Fruit fly (Drosophila melanogaster) whole organism, embryonic: Measurements from ENCODE around the gene CG34293.

Experiments used
- ATbp ChIP-seq: fragments of 200-800 bp; sonication (Bioruptor generic); optimal IDR thresholded peaks from 2 replicates; lab custom pipeline; 2017; ENCODE audit warnings: missing biosample characterization, mild to moderate bottlenecking, missing genetic modification characterization, missing genetic modification reagents
- Asciz ChIP-seq: fragments of 200-800 bp; sonication (Bioruptor generic); optimal IDR thresholded peaks from 2 replicates; lab custom pipeline; 2017; ENCODE audit warnings: missing biosample characterization, mild to moderate bottlenecking, missing genetic modification characterization, missing genetic modification reagents
- CG1024 ChIP-seq: fragments of 200-800 bp; sonication (Bioruptor generic); IDR thresholded peaks from 2 replicates; pipeline ENCODE4 v1.3.6; 2022; ENCODE audit warnings: missing biosample characterization, missing genetic modification characterization
- CG10543 ChIP-seq: fragments of 200-800 bp; sonication (Bioruptor generic); optimal IDR thresholded peaks from 3 replicates; lab custom pipeline; 2017; ENCODE audit warnings: missing biosample characterization, mild to moderate bottlenecking, missing genetic modification characterization, moderate library complexity
- CG10565 ChIP-seq: fragments of 200-800 bp; sonication (Bioruptor generic); optimal IDR thresholded peaks from 3 replicates; lab custom pipeline; 2016; ENCODE audit warnings: missing biosample characterization, mild to moderate bottlenecking, missing genetic modification characterization
- CG11085 ChIP-seq: fragments of 200-800 bp; sonication (Bioruptor generic); IDR thresholded peaks from 2 replicates; pipeline ENCODE4 v1.3.6; 2022; ENCODE audit warnings: missing biosample characterization, missing genetic modification characterization
- CG11696 ChIP-seq: fragments of 200-800 bp; sonication (Bioruptor generic); IDR thresholded peaks from 2 replicates; pipeline ENCODE4 v1.3.6; 2022; ENCODE audit warnings: missing biosample characterization, missing genetic modification characterization
- CG12744 ChIP-seq: fragments of 200-800 bp; sonication (Bioruptor generic); optimal IDR thresholded peaks from 2 replicates; lab custom pipeline; 2016; ENCODE audit warnings: missing biosample characterization, missing genetic modification characterization
- CG12942 ChIP-seq: fragments of 200-800 bp; sonication (Bioruptor generic); optimal IDR thresholded peaks from 3 replicates; lab custom pipeline; 2016; ENCODE audit warnings: missing biosample characterization, missing genetic modification characterization
- CG13296 ChIP-seq: fragments of 200-800 bp; sonication (Bioruptor generic); optimal IDR thresholded peaks from 3 replicates; lab custom pipeline; 2018; ENCODE audit warnings: missing biosample characterization, mild to moderate bottlenecking, missing genetic modification characterization
- CG13424 ChIP-seq: fragments of 200-800 bp; sonication (Bioruptor generic); optimal IDR thresholded peaks from 2 replicates; lab custom pipeline; 2019; ENCODE audit warnings: missing biosample characterization, mild to moderate bottlenecking, missing genetic modification characterization, moderate library complexity
- CG13775 ChIP-seq: fragments of 200-800 bp; sonication (Bioruptor generic); optimal IDR thresholded peaks from 3 replicates; lab custom pipeline; 2017; ENCODE audit warnings: missing biosample characterization, mild to moderate bottlenecking, missing genetic modification characterization
- CG14441 ChIP-seq: fragments of 200-800 bp; sonication (Bioruptor generic); IDR thresholded peaks from 2 replicates; pipeline ENCODE4 v1.3.6; 2022; ENCODE audit warnings: missing biosample characterization, missing genetic modification characterization
- CG14965 ChIP-seq: fragments of 200-800 bp; sonication (Bioruptor generic); optimal IDR thresholded peaks from 2 replicates; lab custom pipeline; 2016; ENCODE audit warnings: missing biosample characterization, missing genetic modification characterization, borderline replicate concordance
- CG15696 ChIP-seq: fragments of 200-800 bp; sonication (Bioruptor generic); optimal IDR thresholded peaks from 2 replicates; lab custom pipeline; 2019; ENCODE audit warnings: missing biosample characterization, mild to moderate bottlenecking, missing genetic modification characterization, moderate library complexity
- CG1603 ChIP-seq: fragments of 200-800 bp; sonication (Bioruptor generic); optimal IDR thresholded peaks from 2 replicates; lab custom pipeline; 2019; ENCODE audit warnings: missing biosample characterization, mild to moderate bottlenecking, missing genetic modification characterization, moderate library complexity
- CG17328 ChIP-seq: fragments of 200-800 bp; sonication (Bioruptor generic); IDR thresholded peaks from 2 replicates; pipeline ENCODE4 v1.3.6; 2022; ENCODE audit warnings: missing biosample characterization, missing genetic modification characterization
- CG17385 ChIP-seq: fragments of 200-800 bp; sonication (Bioruptor generic); optimal IDR thresholded peaks from 3 replicates; lab custom pipeline; 2018; ENCODE audit warnings: missing biosample characterization, mild to moderate bottlenecking, missing genetic modification characterization
- CG2678 ChIP-seq: fragments of 200-800 bp; sonication (Bioruptor generic); optimal IDR thresholded peaks from 3 replicates; lab custom pipeline; 2019; ENCODE audit warnings: missing biosample characterization, mild to moderate bottlenecking, missing genetic modification characterization, moderate library complexity
- CG33213 ChIP-seq: fragments of 200-800 bp; sonication (Bioruptor generic); optimal IDR thresholded peaks from 3 replicates; lab custom pipeline; 2016; ENCODE audit warnings: missing biosample characterization, missing genetic modification characterization
- CG3407 ChIP-seq: fragments of 200-800 bp; sonication (Bioruptor generic); optimal IDR thresholded peaks from 2 replicates; lab custom pipeline; 2018; ENCODE audit warnings: missing biosample characterization, mild to moderate bottlenecking, missing genetic modification characterization
- CG3838 ChIP-seq: fragments of 200-800 bp; sonication (Bioruptor generic); optimal IDR thresholded peaks from 3 replicates; lab custom pipeline; 2016; ENCODE audit warnings: missing biosample characterization, missing genetic modification characterization
- CG6272 ChIP-seq: fragments of 200-800 bp; sonication (Bioruptor generic); IDR thresholded peaks from 2 replicates; pipeline ENCODE4 v1.3.6; 2022; ENCODE audit warnings: missing biosample characterization, missing genetic modification characterization
- Dref ChIP-seq: fragments of 200-800 bp; sonication (Bioruptor generic); IDR thresholded peaks from 2 replicates; pipeline ENCODE4 v1.3.6; 2022; ENCODE audit warnings: missing biosample characterization, missing genetic modification characterization
- Kr ChIP-seq: fragments of 200-800 bp; sonication (Bioruptor generic); optimal IDR thresholded peaks from 2 replicates; lab custom pipeline; 2017; ENCODE audit warnings: missing biosample characterization, mild to moderate bottlenecking, missing genetic modification characterization
- Med ChIP-seq: fragments of 200-800 bp; sonication (Bioruptor generic); peaks from one replicate; lab custom pipeline; 2016; ENCODE audit warnings: missing biosample characterization, missing genetic modification characterization, mild to moderate bottlenecking, inconsistent platforms, moderate library complexity
- Oli ChIP-seq: fragments of 200-800 bp; sonication (Bioruptor generic); optimal IDR thresholded peaks from 2 replicates; lab custom pipeline; 2018; ENCODE audit warnings: missing biosample characterization, mild to moderate bottlenecking, missing genetic modification characterization, moderate library complexity
- ash1 ChIP-seq: fragments of 200-800 bp; sonication (Bioruptor generic); optimal IDR thresholded peaks from 2 replicates; lab custom pipeline; 2018; ENCODE audit warnings: missing biosample characterization, mild to moderate bottlenecking, missing genetic modification characterization
- bsh ChIP-seq, 2 experiments: fragments of 200-800 bp; sonication (Bioruptor generic); optimal IDR thresholded peaks; 2 replicates each; lab custom pipeline; 2017 to 2018; ENCODE audit warnings: mild to moderate bottlenecking in 2 of 2, missing biosample characterization in 2 of 2, missing genetic modification characterization in 2 of 2, moderate library complexity in 1 of 2
- chn ChIP-seq: fragments of 200-800 bp; sonication (Bioruptor generic); optimal IDR thresholded peaks from 2 replicates; lab custom pipeline; 2016; ENCODE audit warnings: missing biosample characterization, missing genetic modification characterization
- ci ChIP-seq: fragments of 200-800 bp; sonication (Bioruptor generic); IDR thresholded peaks from 3 replicates; pipeline ENCODE4 v1.3.6; 2022; ENCODE audit warnings: missing biosample characterization, missing genetic modification characterization
- emc ChIP-seq: fragments of 200-800 bp; sonication (Bioruptor generic); optimal IDR thresholded peaks from 2 replicates; lab custom pipeline; 2016; ENCODE audit warnings: missing biosample characterization, missing genetic modification characterization
- fd96Cb ChIP-seq: fragments of 200-800 bp; sonication (Bioruptor generic); optimal IDR thresholded peaks from 2 replicates; lab custom pipeline; 2018; ENCODE audit warnings: missing biosample characterization, mild to moderate bottlenecking, missing genetic modification characterization, moderate library complexity
- kni ChIP-seq: fragments of 200-800 bp; sonication (Bioruptor generic); optimal IDR thresholded peaks from 3 replicates; lab custom pipeline; 2017; ENCODE audit warnings: mild to moderate bottlenecking, missing biosample characterization, missing genetic modification reagents, missing genetic modification characterization
- ro ChIP-seq: fragments of 200-800 bp; sonication (Bioruptor generic); IDR thresholded peaks from 2 replicates; pipeline ENCODE4 v1.3.6; 2022; ENCODE audit warnings: missing biosample characterization, missing genetic modification characterization
- sens ChIP-seq: fragments of 200-800 bp; sonication (Bioruptor generic); peaks from one replicate; lab custom pipeline; 2016; ENCODE audit warnings: missing biosample characterization, missing genetic modification characterization
- shn ChIP-seq: fragments of 200-800 bp; sonication (Bioruptor generic); optimal IDR thresholded peaks from 3 replicates; lab custom pipeline; 2016; ENCODE audit warnings: missing biosample characterization, missing genetic modification characterization
- tup ChIP-seq: fragments of 200-800 bp; sonication (Bioruptor generic); optimal IDR thresholded peaks from 2 replicates; lab custom pipeline; 2016; ENCODE audit warnings: missing biosample characterization, mild to moderate bottlenecking, missing genetic modification characterization, moderate library complexity
- vvl ChIP-seq: fragments of 200-800 bp; sonication (Bioruptor generic); IDR thresholded peaks from 2 replicates; pipeline ENCODE4 v1.3.6; 2022; ENCODE audit warnings: missing biosample characterization, missing genetic modification characterization

CG34293 gene

dm6 chr3R:27203856-27204255 is 38.5 kb upstream of the CG34293 start:
- TF ChIP-seq shn (GFP tag; lab: Kevin White, UChicago) (no peak), tup (no peak), CG10543 (GFP tag; lab: Kevin White, UChicago) (no peak), CG6272 (GFP tag; lab: Robert Waterston, UW) (no peak), ro (no peak), CG12744 (no peak), CG12942 (no peak), CG3407 (GFP tag; lab: Kevin White, UChicago) (no peak), CG33213 (GFP tag; lab: Kevin White, UChicago) (no peak), CG3838 (GFP tag; lab: Kevin White, UChicago) (no peak), Dref (no peak), Med (GFP tag; lab: Kevin White, UChicago) (no peak), emc (GFP tag; lab: Kevin White, UChicago) (no peak), chn (GFP tag; lab: Kevin White, UChicago) (no peak), CG14965 (no peak), ash1 (no peak), Oli (tag; lab: Kevin White, UChicago) (no peak)

DNA sequence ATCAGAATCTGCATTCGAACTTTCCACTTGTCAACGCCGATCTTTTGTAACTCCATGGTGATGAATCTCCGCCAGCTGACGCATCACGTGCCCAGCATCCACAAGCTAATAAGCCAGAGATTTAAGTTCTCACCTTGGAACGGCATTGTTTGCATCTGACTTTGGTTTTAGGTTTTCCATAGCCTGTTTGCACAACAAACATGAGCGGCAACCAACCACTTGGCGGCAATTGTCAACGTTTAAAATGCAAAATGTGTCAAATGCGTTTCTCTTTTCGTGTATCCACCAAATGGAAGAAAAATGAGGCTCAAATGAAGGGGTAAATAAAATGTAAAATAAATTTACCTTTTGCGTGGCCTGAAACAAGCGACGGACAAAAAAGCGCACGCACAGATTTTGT is 37.0 kb upstream of the CG34293 start:
- peak; percentile 16 for TF ChIP-seq Asciz (GFP tag; lab: Kevin White, UChicago)
- no peak for TF ChIP-seq CG11085 (GFP tag; lab: Robert Waterston, UW)
- 0 out of 3 replicates have a peak, but pooled peaks have one; percentile 8 for TF ChIP-seq ci (GFP tag; lab: Robert Waterston, UW)
- TF ChIP-seq Med (GFP tag; lab: Kevin White, UChicago): peak; percentile 58
- no peak for TF ChIP-seq fd96Cb (tag; lab: Kevin White, UChicago)
- TF ChIP-seq CG10565 (GFP tag; lab: Kevin White, UChicago): no peak
- peak; percentile 18 for TF ChIP-seq ATbp (GFP tag; lab: Kevin White, UChicago)
- no peak for TF ChIP-seq CG13424 (tag; lab: Kevin White, UChicago)
- TF ChIP-seq kni (GFP tag; lab: Kevin White, UChicago): peak; percentile 15
- peak in 1 of 2 experiments; percentile 12 for TF ChIP-seq bsh (GFP tag; optimal IDR thresholded peaks at IDR 0.05; lab: Kevin White, UChicago)
- peak; percentile 11; the same call in 1 of the 2 replicates for TF ChIP-seq vvl (GFP tag; lab: Robert Waterston, UW)
- TF ChIP-seq emc (GFP tag; lab: Kevin White, UChicago): no peak
- TF ChIP-seq CG2678: peak; percentile 8
- no peak for TF ChIP-seq CG17328 (GFP tag; lab: Robert Waterston, UW)
- TF ChIP-seq CG15696: no peak
- TF ChIP-seq CG1024: no peak
- peak; percentile 3 for TF ChIP-seq CG1603 (tag; lab: Kevin White, UChicago)
- no peak for TF ChIP-seq Kr (GFP tag; lab: Kevin White, UChicago)
- no peak for TF ChIP-seq CG13296
- no peak for TF ChIP-seq CG11696
- no peak for TF ChIP-seq CG17385
- no peak for TF ChIP-seq CG14441 (GFP tag; lab: Robert Waterston, UW)
- peak; percentile 61 for TF ChIP-seq sens (GFP tag; lab: Kevin White, UChicago)
- no peak for TF ChIP-seq CG13775 (GFP tag; lab: Kevin White, UChicago)
